Fruit fly (Drosophila melanogaster) whole organism, embryonic: ENCODE measurements around the gene Pp1-87B.

Source experiments
- CG10274 ChIP-seq: fragments of 200-800 bp; sonication (Bioruptor generic); optimal IDR thresholded peaks from 3 replicates; lab custom pipeline; 2017; ENCODE audit warnings: missing biosample characterization, mild to moderate bottlenecking, missing genetic modification characterization
- CG10543 ChIP-seq: fragments of 200-800 bp; sonication (Bioruptor generic); optimal IDR thresholded peaks from 3 replicates; lab custom pipeline; 2017; ENCODE audit warnings: missing biosample characterization, mild to moderate bottlenecking, missing genetic modification characterization, moderate library complexity
- CG12155 ChIP-seq: fragments of 200-800 bp; sonication (Bioruptor generic); optimal IDR thresholded peaks from 3 replicates; lab custom pipeline; 2016; ENCODE audit warnings: missing biosample characterization, missing genetic modification characterization
- CG13123 ChIP-seq: fragments of 200-800 bp; sonication (Bioruptor generic); optimal IDR thresholded peaks from 2 replicates; lab custom pipeline; 2016; ENCODE audit warnings: missing biosample characterization, missing genetic modification characterization
- CG14860 ChIP-seq: fragments of 200-800 bp; sonication (Bioruptor generic); IDR thresholded peaks from 3 replicates; pipeline ENCODE4 v1.3.6; 2022; ENCODE audit warnings: missing biosample characterization, missing genetic modification characterization; ENCODE audit not compliant: partially characterized antibody
- CG1603 ChIP-seq: fragments of 200-800 bp; sonication (Bioruptor generic); optimal IDR thresholded peaks from 2 replicates; lab custom pipeline; 2019; ENCODE audit warnings: missing biosample characterization, mild to moderate bottlenecking, missing genetic modification characterization, moderate library complexity
- CG17568 ChIP-seq: fragments of 200-800 bp; sonication (Bioruptor generic); optimal IDR thresholded peaks from 2 replicates; lab custom pipeline; 2018; ENCODE audit warnings: missing biosample characterization, mild to moderate bottlenecking, missing genetic modification characterization, moderate library complexity
- CG30020 ChIP-seq: fragments of 200-800 bp; optimal IDR thresholded peaks from 2 replicates; lab custom pipeline; 2019; ENCODE audit warnings: missing biosample characterization, mild to moderate bottlenecking, missing genetic modification characterization, moderate library complexity
- CG3281 ChIP-seq: fragments of 200-800 bp; sonication (Bioruptor generic); optimal IDR thresholded peaks from 3 replicates; lab custom pipeline; 2017; ENCODE audit warnings: missing biosample characterization, mild to moderate bottlenecking, missing genetic modification characterization
- CG34422 ChIP-seq: fragments of 200-800 bp; sonication (Bioruptor generic); IDR thresholded peaks from 3 replicates; pipeline ENCODE4 v1.3.6; 2022; ENCODE audit warnings: missing biosample characterization, missing genetic modification characterization
- CG3995 ChIP-seq: fragments of 200-800 bp; sonication (Bioruptor generic); optimal IDR thresholded peaks from 3 replicates; lab custom pipeline; 2016; ENCODE audit warnings: missing biosample characterization, missing genetic modification characterization
- CG4360 ChIP-seq: fragments of 200-800 bp; sonication (Bioruptor generic); IDR thresholded peaks from 2 replicates; pipeline ENCODE4 v1.3.6; 2022; ENCODE audit warnings: missing biosample characterization, missing genetic modification characterization
- CG6813 ChIP-seq: fragments of 200-800 bp; sonication (Bioruptor generic); optimal IDR thresholded peaks from 2 replicates; lab custom pipeline; 2017; ENCODE audit warnings: missing biosample characterization, missing genetic modification characterization, mild to moderate bottlenecking, moderate library complexity, missing genetic modification reagents
- CG8089 ChIP-seq: fragments of 200-800 bp; sonication (Bioruptor generic); optimal IDR thresholded peaks from 3 replicates; lab custom pipeline; 2016; ENCODE audit warnings: missing biosample characterization, missing genetic modification characterization
- CG8924 ChIP-seq: fragments of 200-800 bp; optimal IDR thresholded peaks from 3 replicates; lab custom pipeline; 2019; ENCODE audit warnings: missing biosample characterization, mild to moderate bottlenecking, missing genetic modification characterization, moderate library complexity
- CG9797 ChIP-seq: fragments of 200-800 bp; sonication (Bioruptor generic); optimal IDR thresholded peaks from 3 replicates; lab custom pipeline; 2018; ENCODE audit warnings: missing biosample characterization, mild to moderate bottlenecking, missing genetic modification characterization
- Dll ChIP-seq: fragments of 200-800 bp; sonication (Bioruptor generic); IDR thresholded peaks from 4 replicates; pipeline ENCODE4 v1.3.6; 2022; ENCODE audit warnings: missing biosample characterization, missing genetic modification characterization; ENCODE audit not compliant: partially characterized antibody
- HLH54F ChIP-seq: fragments of 200-800 bp; sonication (Bioruptor generic); optimal IDR thresholded peaks from 3 replicates; lab custom pipeline; 2016; ENCODE audit warnings: missing biosample characterization, missing genetic modification characterization
- Hr3 ChIP-seq: fragments of 200-800 bp; sonication (Bioruptor generic); optimal IDR thresholded peaks from 3 replicates; lab custom pipeline; 2016; ENCODE audit warnings: missing biosample characterization, missing genetic modification characterization
- MBD-R2 ChIP-seq: fragments of 200-800 bp; sonication (Bioruptor generic); IDR thresholded peaks from 2 replicates; pipeline ENCODE4 v1.3.6; 2022; ENCODE audit warnings: missing biosample characterization, missing genetic modification characterization
- MESR4 ChIP-seq: fragments of 200-800 bp; sonication (Bioruptor generic); optimal IDR thresholded peaks from 2 replicates; lab custom pipeline; 2018; ENCODE audit warnings: missing biosample characterization, mild to moderate bottlenecking, missing genetic modification characterization, moderate library complexity
- Med ChIP-seq: fragments of 200-800 bp; sonication (Bioruptor generic); peaks from one replicate; lab custom pipeline; 2016; ENCODE audit warnings: missing biosample characterization, missing genetic modification characterization, mild to moderate bottlenecking, inconsistent platforms, moderate library complexity
- Myb ChIP-seq: fragments of 200-800 bp; sonication (Bioruptor generic); optimal IDR thresholded peaks from 2 replicates; lab custom pipeline; 2016; ENCODE audit warnings: missing biosample characterization, missing genetic modification characterization
- Neu2 ChIP-seq: fragments of 200-800 bp; sonication (Bioruptor generic); optimal IDR thresholded peaks from 3 replicates; lab custom pipeline; 2016; ENCODE audit warnings: missing biosample characterization, missing genetic modification characterization, borderline replicate concordance
- Nf-YB ChIP-seq: fragments of 200-800 bp; sonication (Bioruptor generic); optimal IDR thresholded peaks from 3 replicates; lab custom pipeline; 2019; ENCODE audit warnings: missing biosample characterization, mild to moderate bottlenecking, missing genetic modification characterization, moderate library complexity
- Sin3A ChIP-seq: fragments of >200 bp; optimal IDR thresholded peaks from 2 replicates; lab custom pipeline; 2018
- Sox100B ChIP-seq: fragments of 200-800 bp; sonication (Bioruptor generic); optimal IDR thresholded peaks from 3 replicates; lab custom pipeline; 2018; ENCODE audit warnings: missing biosample characterization, mild to moderate bottlenecking, missing genetic modification characterization
- YL-1 ChIP-seq: fragments of 200-800 bp; sonication (Bioruptor generic); optimal IDR thresholded peaks from 3 replicates; lab custom pipeline; 2017; ENCODE audit warnings: missing biosample characterization, mild to moderate bottlenecking, missing genetic modification characterization
- ash1 ChIP-seq: fragments of 200-800 bp; sonication (Bioruptor generic); optimal IDR thresholded peaks from 2 replicates; lab custom pipeline; 2018; ENCODE audit warnings: missing biosample characterization, mild to moderate bottlenecking, missing genetic modification characterization
- btn ChIP-seq: fragments of 200-800 bp; sonication (Bioruptor generic); optimal IDR thresholded peaks from 2 replicates; lab custom pipeline; 2016; ENCODE audit warnings: missing biosample characterization, missing genetic modification characterization
- danr ChIP-seq: fragments of 200-800 bp; sonication (Bioruptor generic); IDR thresholded peaks from 2 replicates; pipeline ENCODE4 v1.3.6; 2022; ENCODE audit warnings: missing biosample characterization, missing genetic modification characterization
- disco-r ChIP-seq: fragments of 200-800 bp; sonication (Bioruptor generic); optimal IDR thresholded peaks from 2 replicates; lab custom pipeline; 2016; ENCODE audit warnings: missing biosample characterization, missing genetic modification characterization
- gsb ChIP-seq: fragments of 200-800 bp; sonication (Bioruptor generic); IDR thresholded peaks from 2 replicates; pipeline ENCODE4 v1.3.6; 2022; ENCODE audit warnings: missing biosample characterization, missing genetic modification characterization
- gt ChIP-seq: fragments of 200-800 bp; sonication (Bioruptor generic); IDR thresholded peaks from 2 replicates; pipeline ENCODE4 v1.3.6; 2022; ENCODE audit warnings: missing biosample characterization, missing genetic modification characterization
- hkb ChIP-seq, 2 experiments: fragments of 200-800 bp in 1 of 2; fragments of >200 bp in 1 of 2; sonication (Bioruptor generic) in 1 of 2; IDR thresholded peaks in 1 of 2; optimal IDR thresholded peaks in 1 of 2; 2 replicates each; pipeline versions ENCODE4 v1.3.6 to Lab custom; 2017 to 2022; ENCODE audit warnings: missing biosample characterization in 1 of 2, missing genetic modification characterization in 1 of 2
- kay ChIP-seq: fragments of 200-800 bp; sonication (Bioruptor generic); optimal IDR thresholded peaks from 2 replicates; lab custom pipeline; 2016; ENCODE audit warnings: missing biosample characterization, missing genetic modification characterization
- knrl ChIP-seq: fragments of 200-800 bp; sonication (Bioruptor generic); IDR thresholded peaks from 3 replicates; pipeline ENCODE4 v1.3.6; 2022; ENCODE audit warnings: missing biosample characterization, missing genetic modification characterization; ENCODE audit not compliant: partially characterized antibody
- lmd ChIP-seq: fragments of 200-800 bp; sonication (Bioruptor generic); IDR thresholded peaks from 2 replicates; pipeline ENCODE4 v1.3.6; 2022; ENCODE audit warnings: missing biosample characterization, missing genetic modification characterization
- lola ChIP-seq, 3 experiments: fragments of >200 bp in 2 of 3; fragments of 200-800 bp in 1 of 3; sonication (Bioruptor generic) in 1 of 3; optimal IDR thresholded peaks; 2 replicates each; lab custom pipeline; 2017 to 2019; ENCODE audit warnings: missing biosample characterization in 3 of 3, missing genetic modification characterization in 3 of 3, mild to moderate bottlenecking in 1 of 3, moderate library complexity in 1 of 3
- maf-S ChIP-seq: fragments of 200-800 bp; sonication (Bioruptor generic); optimal IDR thresholded peaks from 2 replicates; lab custom pipeline; 2016; ENCODE audit warnings: missing biosample characterization, missing genetic modification characterization
- nerfin-1 ChIP-seq: fragments of 200-800 bp; sonication (Bioruptor generic); optimal IDR thresholded peaks from 3 replicates; lab custom pipeline; 2019; ENCODE audit warnings: missing biosample characterization, mild to moderate bottlenecking, missing genetic modification characterization, moderate library complexity
- prd ChIP-seq, 3 experiments: fragments of >200 bp in 2 of 3; fragments of 200-800 bp in 1 of 3; sonication (Bioruptor generic) in 1 of 3; optimal IDR thresholded peaks in 2 of 3; IDR thresholded peaks in 1 of 3; 2 replicates in 2 of 3; 3 replicates in 1 of 3; pipeline versions ENCODE4 v1.3.6 to Lab custom; 2017 to 2022; ENCODE audit warnings: missing biosample characterization in 1 of 3, missing genetic modification characterization in 1 of 3
- pzg ChIP-seq: fragments of 200-800 bp; sonication (Bioruptor generic); optimal IDR thresholded peaks from 3 replicates; lab custom pipeline; 2018; ENCODE audit warnings: missing biosample characterization, mild to moderate bottlenecking, missing genetic modification characterization, moderate library complexity
- row ChIP-seq: fragments of 200-800 bp; sonication (Bioruptor generic); IDR thresholded peaks from 3 replicates; pipeline ENCODE4 v1.3.6; 2022; ENCODE audit warnings: missing biosample characterization, missing genetic modification characterization
- sens-2 ChIP-seq: fragments of 200-800 bp; sonication (Bioruptor generic); IDR thresholded peaks from 2 replicates; pipeline ENCODE4 v1.3.6; 2022; ENCODE audit warnings: missing biosample characterization, missing genetic modification characterization
- sima ChIP-seq: fragments of 200-800 bp; sonication (Bioruptor generic); optimal IDR thresholded peaks from 2 replicates; lab custom pipeline; 2016; ENCODE audit warnings: missing biosample characterization, missing genetic modification characterization
- slou ChIP-seq: fragments of 200-800 bp; sonication (Bioruptor generic); optimal IDR thresholded peaks from 3 replicates; lab custom pipeline; 2016; ENCODE audit warnings: missing biosample characterization, missing genetic modification characterization
- stwl ChIP-seq: fragments of 200-800 bp; sonication (Bioruptor generic); optimal IDR thresholded peaks from 3 replicates; lab custom pipeline; 2018; ENCODE audit warnings: missing biosample characterization, mild to moderate bottlenecking, missing genetic modification characterization, moderate library complexity
- ttk ChIP-seq: fragments of 200-800 bp; sonication (Bioruptor generic); IDR thresholded peaks from 2 replicates; pipeline ENCODE4 v2.1.2; 2022; ENCODE audit warnings: missing biosample characterization, missing genetic modification characterization
- unc-4 ChIP-seq: fragments of 200-800 bp; sonication (Bioruptor generic); IDR thresholded peaks from 2 replicates; pipeline ENCODE4 v1.3.6; 2022; ENCODE audit warnings: missing biosample characterization, missing genetic modification characterization; ENCODE audit not compliant: partially characterized antibody

Gene Pp1-87B

dm6 chr3R:12429120-12429610 lies 3.4 kb upstream of the Pp1-87B start, which contains the start of the genes CG5641 and CG5245 (continued):
- TF ChIP-seq CG10274 (GFP tag; lab: Kevin White, UChicago), result no peak
- no peak for TF ChIP-seq CG6813 (GFP tag; lab: Kevin White, UChicago)
- TF ChIP-seq CG30020, result peak; percentile 15
- TF ChIP-seq CG12155 (GFP tag; lab: Kevin White, UChicago), result no peak
- TF ChIP-seq Sox100B (GFP tag; lab: Kevin White, UChicago), result no peak
- TF ChIP-seq YL-1, result peak; percentile 23
- no peak for TF ChIP-seq gt (GFP tag; lab: Robert Waterston, UW)
- TF ChIP-seq btn, result no peak
- TF ChIP-seq Sin3A (lab: Kevin White, UChicago), result peak; percentile 34
- TF ChIP-seq Nf-YB (GFP tag; lab: Kevin White, UChicago), result no peak
- no peak for TF ChIP-seq CG8089 (GFP tag; lab: Kevin White, UChicago)
- TF ChIP-seq prd (optimal IDR thresholded peaks at IDR 0.05; lab: Kevin White, UChicago), result no peak
- TF ChIP-seq prd (GFP tag; IDR thresholded peaks at IDR 0.05; lab: Robert Waterston, UW), result no peak
- no peak for TF ChIP-seq danr
- TF ChIP-seq ttk (GFP tag; lab: Robert Waterston, UW), result no peak
- TF ChIP-seq CG8924 (tag; lab: Kevin White, UChicago), result no peak
- no peak for TF ChIP-seq Hr3
- TF ChIP-seq unc-4 (GFP tag; lab: Robert Waterston, UW), result no peak
- TF ChIP-seq MBD-R2 (GFP tag; lab: Robert Waterston, UW), result peak; percentile 70
- TF ChIP-seq gsb (GFP tag; lab: Robert Waterston, UW), result no peak
- no peak for TF ChIP-seq CG14860
- peak; percentile 40 for TF ChIP-seq stwl (tag; lab: Kevin White, UChicago)
- TF ChIP-seq sima (GFP tag; lab: Kevin White, UChicago), result no peak
- TF ChIP-seq disco-r (GFP tag; lab: Kevin White, UChicago), result no peak
- TF ChIP-seq row (GFP tag; lab: Robert Waterston, UW), result peak; percentile 40; the same call in 2 of the 3 replicates
- peak; percentile 69 for TF ChIP-seq CG9797
- TF ChIP-seq CG17568 (GFP tag; lab: Kevin White, UChicago), result no peak
- TF ChIP-seq HLH54F (GFP tag; lab: Kevin White, UChicago), result no peak
- no peak for TF ChIP-seq CG3281 (GFP tag; lab: Kevin White, UChicago)
- peak; percentile 26 for TF ChIP-seq hkb (optimal IDR thresholded peaks at IDR 0.05; lab: Kevin White, UChicago)
- no peak for TF ChIP-seq hkb (GFP tag; IDR thresholded peaks at IDR 0.05; lab: Robert Waterston, UW)
- TF ChIP-seq Dll (GFP tag; lab: Robert Waterston, UW), result no peak
- TF ChIP-seq CG1603 (tag; lab: Kevin White, UChicago), result peak; percentile 11
- peak; percentile 31 for TF ChIP-seq Myb
- TF ChIP-seq CG4360, result no peak
- TF ChIP-seq Neu2 (GFP tag; lab: Kevin White, UChicago), result no peak
- no peak for TF ChIP-seq CG10543
- no peak for TF ChIP-seq ash1
- no peak for TF ChIP-seq kay (GFP tag; lab: Kevin White, UChicago)
- TF ChIP-seq CG34422, result peak; percentile 31; the same call in 1 of the 3 replicates
- TF ChIP-seq nerfin-1 (tag; lab: Kevin White, UChicago), result peak; percentile 58
- no peak for TF ChIP-seq lmd (GFP tag; lab: Robert Waterston, UW)
- no peak for TF ChIP-seq maf-S (GFP tag; lab: Kevin White, UChicago)
- no peak for TF ChIP-seq sens-2 (GFP tag; lab: Robert Waterston, UW)
- peak; percentile 51 for TF ChIP-seq pzg
- TF ChIP-seq knrl (GFP tag; lab: Robert Waterston, UW), result no peak
- TF ChIP-seq CG13123 (GFP tag; lab: Kevin White, UChicago), result no peak
- TF ChIP-seq slou (GFP tag; lab: Kevin White, UChicago), result no peak
- TF ChIP-seq lola (GFP tag; optimal IDR thresholded peaks at IDR 0.05; lab: Kevin White, UChicago), result no peak
- peak; percentile 47 for TF ChIP-seq MESR4 (GFP tag; lab: Kevin White, UChicago)
- no peak for TF ChIP-seq Med (GFP tag; lab: Kevin White, UChicago)
- no peak for TF ChIP-seq CG3995 (GFP tag; lab: Kevin White, UChicago)
